Worm (Caenorhabditis elegans): Measurements from ENCODE around the gene rsu-1.

ce11 chrIII:3428574-3428973, 43.2 kb upstream of the rsu-1 start:
- TF ChIP-seq unc-39 (tag; optimal IDR thresholded peaks at IDR 0.05) (no peak), ceh-39 (tag; optimal IDR thresholded peaks at IDR 0.05) (no peak), pha-4 (tag; optimal IDR thresholded peaks at IDR 0.05) (no peak), flh-1 (GFP tag; optimal IDR thresholded peaks at IDR 0.05) (no peak), blmp-1 (tag; optimal IDR thresholded peaks at IDR 0.05) (no peak), hlh-1 (tag; optimal IDR thresholded peaks at IDR 0.05) (no peak), unc-62 (GFP tag; optimal IDR thresholded peaks at IDR 0.05) (no peak), nhr-237 (tag; optimal IDR thresholded peaks at IDR 0.05) (no peak), nhr-28 (tag; optimal IDR thresholded peaks at IDR 0.05) (no peak)
